Fruit fly (Drosophila melanogaster): ENCODE results near the gene CG32808.

- TF ChIP-seq CG8478 (optimal IDR thresholded peaks at IDR 0.05): no peak
- TF ChIP-seq Dll (optimal IDR thresholded peaks at IDR 0.05): no peak
- TF ChIP-seq EcR (GFP tag; optimal IDR thresholded peaks at IDR 0.05): no peak
- TF ChIP-seq pan (optimal IDR thresholded peaks at IDR 0.05): no peak
- no peak for TF ChIP-seq psq (optimal IDR thresholded peaks at IDR 0.05)
- no peak for TF ChIP-seq usp (GFP tag; optimal IDR thresholded peaks at IDR 0.05)
Measured at dm6 chrX:1478276-1479122, 8.9 kb upstream of the CG32808 start, which contains the start of gene rush.
